Worm (Caenorhabditis elegans) whole organism, L4/young adult: ENCODE measurements around the gene gur-3.

Experiments
- W03F9.2 ChIP-seq: fragments of 150-350 bp; optimal IDR thresholded peaks from 2 replicates; lab custom pipeline; 2014; ENCODE audit warnings: missing biosample characterization, missing genetic modification characterization
- dao-5 ChIP-seq: sonication (generic microtip); optimal IDR thresholded peaks from 2 replicates; lab custom pipeline; 2016; ENCODE audit warnings: missing genotype, missing genetic modification characterization, moderate library complexity, missing compliant biosample characterization
- him-1 ChIP-seq: sonication (generic microtip); optimal IDR thresholded peaks from 2 replicates; lab custom pipeline; 2016; ENCODE audit warnings: missing genotype, missing genetic modification reagents, missing genetic modification characterization, missing compliant biosample characterization

Gene gur-3

ce11 chrX:10419743-10420142, 13.6 kb upstream of the gur-3 start, which contains the start of gene cdk-11.2:
Gene cdk-11.2 (minus strand): TSS chrX:10419765.
- no peak for TF ChIP-seq him-1 (tag; lab: Kevin White, UChicago)
- TF ChIP-seq W03F9.2 = no peak
- no peak for TF ChIP-seq dao-5

- TF ChIP-seq him-1 (tag; lab: Kevin White, UChicago) (no peak), W03F9.2 (no peak)
Observed at ce11 chrX:10412425-10412824, 6.3 kb upstream of the gur-3 start, which contains the start of gene acr-8. Gene acr-8 (plus strand): TSS chrX:10412725.

ce11 chrX:10410539-10410938, 4.4 kb upstream of the gur-3 start:
- no peak for TF ChIP-seq him-1 (tag; lab: Kevin White, UChicago)
- TF ChIP-seq dao-5 = no peak
- TF ChIP-seq W03F9.2 = no peak

ce11 chrX:10406850-10407249, 747 bp upstream of the gur-3 start, which contains the start of gene ZC504.1:
Gene ZC504.1 (plus strand): TSS chrX:10407150.
- TF ChIP-seq dao-5 (no peak), W03F9.2 (no peak), him-1 (tag; lab: Kevin White, UChicago) (no peak)

- no peak for TF ChIP-seq dao-5
- no peak for TF ChIP-seq W03F9.2
- TF ChIP-seq him-1 (tag; lab: Kevin White, UChicago) = no peak
Observed at ce11 chrX:10404051-10404450, 2.1 kb downstream of the gur-3 start.

ce11 chrX:10401118-10401517, 5.0 kb downstream of the gur-3 start:
- no peak for TF ChIP-seq W03F9.2
- no peak for TF ChIP-seq dao-5
- no peak for TF ChIP-seq him-1 (tag; lab: Kevin White, UChicago)

ce11 chrX:10396509-10397292, 9.4 kb downstream of the gur-3 start, which contains the start of gene pkn-1:
Gene pkn-1 (plus strand): TSS chrX:10397242.
- no peak for TF ChIP-seq dao-5
- TF ChIP-seq W03F9.2 = no peak
- no peak for TF ChIP-seq him-1 (tag; lab: Kevin White, UChicago)

- TF ChIP-seq him-1 (tag; lab: Kevin White, UChicago) (no peak), dao-5 (no peak), W03F9.2 (no peak)
Observed at ce11 chrX:10395668-10396067, 10.4 kb downstream of the gur-3 start.

ce11 chrX:10395177-10395576, 10.9 kb downstream of the gur-3 start:
- no peak for TF ChIP-seq W03F9.2
- TF ChIP-seq dao-5 = no peak
- TF ChIP-seq him-1 (tag; lab: Kevin White, UChicago) = no peak

ce11 chrX:10394238-10394637, 11.9 kb downstream of the gur-3 start:
- TF ChIP-seq W03F9.2 (no peak), him-1 (tag; lab: Kevin White, UChicago) (no peak), dao-5 (no peak)

- TF ChIP-seq dao-5 (no peak), W03F9.2 (no peak)
Observed at ce11 chrX:10393362-10393761, 12.7 kb downstream of the gur-3 start.

- TF ChIP-seq him-1 (tag; lab: Kevin White, UChicago) (no peak), W03F9.2 (no peak), dao-5 (no peak)
Observed at ce11 chrX:10392792-10393191, 13.3 kb downstream of the gur-3 start.

ce11 chrX:10391174-10391573, 14.9 kb downstream of the gur-3 start:
- TF ChIP-seq him-1 (tag; lab: Kevin White, UChicago) (no peak), dao-5 (no peak), W03F9.2 (no peak)

- no peak for TF ChIP-seq dao-5
- TF ChIP-seq W03F9.2 = no peak
- no peak for TF ChIP-seq him-1 (tag; lab: Kevin White, UChicago)
Observed at ce11 chrX:10386408-10386807, 19.7 kb downstream of the gur-3 start, which contains the start of gene dyf-6. Gene dyf-6 (minus strand): TSS chrX:10386508.

ce11 chrX:10386001-10386400, 20.1 kb downstream of the gur-3 start:
- TF ChIP-seq W03F9.2 (no peak), dao-5 (no peak), him-1 (tag; lab: Kevin White, UChicago) (no peak)

- TF ChIP-seq dao-5 = no peak
- no peak for TF ChIP-seq him-1 (tag; lab: Kevin White, UChicago)
- TF ChIP-seq W03F9.2 = no peak
Observed at ce11 chrX:10379678-10380077, 26.4 kb downstream of the gur-3 start, which contains the start of gene rme-4. Gene rme-4 (minus strand): TSS chrX:10379845.
